Fruit fly (Drosophila melanogaster): ENCODE data around the gene Scsalpha1.

Scsalpha1 gene

dm6 chr3L:3772284-3772987 lies 41.6 kb upstream of the Scsalpha1 start:
- TF ChIP-seq ey (GFP tag; optimal IDR thresholded peaks at IDR 0.05) = peak; percentile 25
- no peak for TF ChIP-seq Abd-B (GFP tag; optimal IDR thresholded peaks at IDR 0.05)
- TF ChIP-seq OdsH (GFP tag; optimal IDR thresholded peaks at IDR 0.05) = peak; percentile 42
- TF ChIP-seq rgr (GFP tag; optimal IDR thresholded peaks at IDR 0.05) = peak; percentile 39
- no peak for TF ChIP-seq woc (GFP tag; optimal IDR thresholded peaks at IDR 0.05)
- no peak for TF ChIP-seq Jra (GFP tag; optimal IDR thresholded peaks at IDR 0.05)
- no peak for TF ChIP-seq N (GFP tag; optimal IDR thresholded peaks at IDR 0.05)
- no peak for TF ChIP-seq Hnf4 (GFP tag; optimal IDR thresholded peaks at IDR 0.05)
- no peak for TF ChIP-seq dl (GFP tag; optimal IDR thresholded peaks at IDR 0.05; ENCODE audit: insufficient read depth in 1 of 2, partially characterized antibody in 2 of 2)
- peak; percentile 11 for TF ChIP-seq fru (GFP tag; optimal IDR thresholded peaks at IDR 0.05)
- no peak for TF ChIP-seq Mio (GFP tag; optimal IDR thresholded peaks at IDR 0.05)
- TF ChIP-seq h (GFP tag; optimal IDR thresholded peaks at IDR 0.05) = peak; percentile 13
- TF ChIP-seq Dif (GFP tag; optimal IDR thresholded peaks at IDR 0.05; ENCODE audit: partially characterized antibody) = no peak
- peak; percentile 31 for TF ChIP-seq br (GFP tag; optimal IDR thresholded peaks at IDR 0.05)
- peak; percentile 18 for TF ChIP-seq CG32264 (GFP tag; optimal IDR thresholded peaks at IDR 0.05)
- TF ChIP-seq CG9705 (GFP tag; optimal IDR thresholded peaks at IDR 0.05) = no peak

- TF ChIP-seq fru (GFP tag; optimal IDR thresholded peaks at IDR 0.05) (no peak), woc (GFP tag; optimal IDR thresholded peaks at IDR 0.05) (no peak), rgr (GFP tag; optimal IDR thresholded peaks at IDR 0.05) (no peak)
Measured at dm6 chr3L:3773317-3773716, 40.7 kb upstream of the Scsalpha1 start.

dm6 chr3L:3776559-3777097 lies 37.4 kb upstream of the Scsalpha1 start:
- TF ChIP-seq dmrt93B (GFP tag; optimal IDR thresholded peaks at IDR 0.05) = no peak
- TF ChIP-seq Hr83 (GFP tag; optimal IDR thresholded peaks at IDR 0.05; ENCODE audit: poor library complexity, severe bottlenecking) = no peak
- TF ChIP-seq ey (GFP tag; optimal IDR thresholded peaks at IDR 0.05) = no peak
- TF ChIP-seq CG9705 (GFP tag; optimal IDR thresholded peaks at IDR 0.05) = no peak
- TF ChIP-seq brk (GFP tag; optimal IDR thresholded peaks at IDR 0.05) = no peak
- no peak for TF ChIP-seq N (GFP tag; optimal IDR thresholded peaks at IDR 0.05)
- TF ChIP-seq Abd-B (GFP tag; optimal IDR thresholded peaks at IDR 0.05) = no peak
- no peak for TF ChIP-seq fru (GFP tag; optimal IDR thresholded peaks at IDR 0.05)
- peak; percentile 46 for TF ChIP-seq CrebA (GFP tag; optimal IDR thresholded peaks at IDR 0.05; ENCODE audit: borderline replicate concordance)
- TF ChIP-seq Hr78 (GFP tag; optimal IDR thresholded peaks at IDR 0.05) = no peak
- no peak for TF ChIP-seq Dfd (GFP tag; optimal IDR thresholded peaks at IDR 0.05)
- no peak for TF ChIP-seq Mio (GFP tag; optimal IDR thresholded peaks at IDR 0.05)
- peak; percentile 0 for TF ChIP-seq Sp1 (GFP tag; optimal IDR thresholded peaks at IDR 0.05)
- TF ChIP-seq h (GFP tag; optimal IDR thresholded peaks at IDR 0.05) = no peak
- TF ChIP-seq sage (GFP tag; optimal IDR thresholded peaks at IDR 0.05) = no peak
- no peak for TF ChIP-seq rgr (GFP tag; optimal IDR thresholded peaks at IDR 0.05)

dm6 chr3L:3778463-3778862 lies 35.5 kb upstream of the Scsalpha1 start:
- TF ChIP-seq CG9705 (GFP tag; optimal IDR thresholded peaks at IDR 0.05) (no peak), br (GFP tag; optimal IDR thresholded peaks at IDR 0.05) (no peak), ey (GFP tag; optimal IDR thresholded peaks at IDR 0.05) (peak; percentile 35), dsf (GFP tag; optimal IDR thresholded peaks at IDR 0.05; ENCODE audit: borderline replicate concordance) (no peak), GATAd (GFP tag; optimal IDR thresholded peaks at IDR 0.05) (no peak), rgr (GFP tag; optimal IDR thresholded peaks at IDR 0.05) (peak; percentile 3), usp (GFP tag; optimal IDR thresholded peaks at IDR 0.05) (no peak), Hr78 (GFP tag; optimal IDR thresholded peaks at IDR 0.05) (no peak), fru (GFP tag; optimal IDR thresholded peaks at IDR 0.05) (no peak), Abd-B (GFP tag; optimal IDR thresholded peaks at IDR 0.05) (no peak), jim (GFP tag; optimal IDR thresholded peaks at IDR 0.05) (no peak), CG32264 (GFP tag; optimal IDR thresholded peaks at IDR 0.05) (no peak), brk (GFP tag; optimal IDR thresholded peaks at IDR 0.05) (no peak), Jra (GFP tag; optimal IDR thresholded peaks at IDR 0.05) (no peak), CrebA (GFP tag; optimal IDR thresholded peaks at IDR 0.05; ENCODE audit: borderline replicate concordance) (no peak), pan (optimal IDR thresholded peaks at IDR 0.05) (no peak), Dif (GFP tag; optimal IDR thresholded peaks at IDR 0.05; ENCODE audit: partially characterized antibody) (no peak), dl (GFP tag; optimal IDR thresholded peaks at IDR 0.05; ENCODE audit: insufficient read depth in 1 of 2, partially characterized antibody in 2 of 2) (no peak), h (GFP tag; optimal IDR thresholded peaks at IDR 0.05) (no peak), N (GFP tag; optimal IDR thresholded peaks at IDR 0.05) (no peak), Myc (optimal IDR thresholded peaks at IDR 0.05) (no peak), foxo (GFP tag; optimal IDR thresholded peaks at IDR 0.05) (no peak), Hr83 (GFP tag; optimal IDR thresholded peaks at IDR 0.05; ENCODE audit: poor library complexity, severe bottlenecking) (no peak), Dfd (GFP tag; optimal IDR thresholded peaks at IDR 0.05) (no peak), lola (GFP tag; optimal IDR thresholded peaks at IDR 0.05) (no peak), dmrt93B (GFP tag; optimal IDR thresholded peaks at IDR 0.05) (peak; percentile 41), OdsH (GFP tag; optimal IDR thresholded peaks at IDR 0.05) (no peak), woc (GFP tag; optimal IDR thresholded peaks at IDR 0.05) (no peak), Vsx2 (GFP tag; optimal IDR thresholded peaks at IDR 0.05; ENCODE audit: partially characterized antibody) (no peak), psq (GFP tag; optimal IDR thresholded peaks at IDR 0.05) (peak; percentile 14), HLH106 (tag; optimal IDR thresholded peaks at IDR 0.05) (peak; percentile 62), tai (GFP tag; optimal IDR thresholded peaks at IDR 0.05) (no peak), Sp1 (GFP tag; optimal IDR thresholded peaks at IDR 0.05) (no peak), Hnf4 (GFP tag; optimal IDR thresholded peaks at IDR 0.05) (no peak), sage (GFP tag; optimal IDR thresholded peaks at IDR 0.05) (no peak), Mio (GFP tag; optimal IDR thresholded peaks at IDR 0.05) (no peak), sv (GFP tag; optimal IDR thresholded peaks at IDR 0.05) (no peak)

Data from whole organism, wandering third instar larva.